Worm (Caenorhabditis elegans) whole organism, L4 larva: Measurements from ENCODE around the gene dap-3.
A peak's percentile ranks its signal among the peaks of the same experiment; 100 is the strongest.

Source experiments
- F10B5.3 ChIP-seq: sonication (generic microtip); optimal IDR thresholded peaks from 2 replicates; lab custom pipeline; 2016; ENCODE audit warnings: mild to moderate bottlenecking, missing genetic modification characterization, missing compliant biosample characterization
- F26F4.8 ChIP-seq: fragments of 200-800 bp; sonication (Bioruptor generic); conservative IDR thresholded peaks from 2 replicates; pipeline ENCODE4 v1.3.6; 2022; ENCODE audit warnings: missing genetic modification characterization, missing compliant biosample characterization
- F37D6.2 ChIP-seq: sonication (generic microtip); optimal IDR thresholded peaks from 2 replicates; lab custom pipeline; 2016; ENCODE audit warnings: mild to moderate bottlenecking, missing genetic modification characterization, missing compliant biosample characterization
- F49E8.2 ChIP-seq: sonication (generic microtip); optimal IDR thresholded peaks from 2 replicates; lab custom pipeline; 2016; ENCODE audit warnings: missing compliant biosample characterization, mild to moderate bottlenecking, missing genetic modification characterization, borderline replicate concordance
- T20F7.1 ChIP-seq: fragments of 200-800 bp; sonication (Bioruptor generic); optimal IDR thresholded peaks from 2 replicates; lab custom pipeline; 2018; ENCODE audit warnings: mild to moderate bottlenecking, missing genetic modification characterization, missing compliant biosample characterization
- Y105C5A.15 ChIP-seq: fragments of 200-800 bp; sonication (Bioruptor generic); IDR thresholded peaks from 2 replicates; pipeline ENCODE4 v1.3.6; 2022; ENCODE audit warnings: missing genetic modification characterization, missing compliant biosample characterization
- Y48G9A.11 ChIP-seq: fragments of 200-800 bp; sonication (Bioruptor generic); IDR thresholded peaks from 2 replicates; pipeline ENCODE4 v1.3.6; 2022; ENCODE audit warnings: missing genetic modification reagents, missing genetic modification characterization, missing compliant biosample characterization
- Y5F2A.4 ChIP-seq: fragments of 200-800 bp; sonication (Bioruptor generic); optimal IDR thresholded peaks from 2 replicates; lab custom pipeline; 2018; ENCODE audit warnings: mild to moderate bottlenecking, missing genetic modification characterization, missing compliant biosample characterization
- ZK337.2 ChIP-seq: fragments of 200-800 bp; sonication (Bioruptor generic); IDR thresholded peaks from 2 replicates; pipeline ENCODE4 v1.3.6; 2022; ENCODE audit warnings: missing genetic modification reagents, missing genetic modification characterization, missing compliant biosample characterization
- arid-1 ChIP-seq: fragments of 200-800 bp; sonication (Bioruptor generic); conservative IDR thresholded peaks from 2 replicates; pipeline ENCODE4 v1.3.6; 2022; ENCODE audit warnings: missing genetic modification reagents, missing genetic modification characterization, missing compliant biosample characterization
- ceh-20 ChIP-seq: fragments of 200-800 bp; sonication (Bioruptor generic); IDR thresholded peaks from 2 replicates; pipeline ENCODE4 v1.3.6; 2022; ENCODE audit warnings: missing genetic modification reagents, missing genetic modification characterization, missing compliant biosample characterization
- ceh-28 ChIP-seq: fragments of 150-350 bp; optimal IDR thresholded peaks from 2 replicates; lab custom pipeline; 2014; ENCODE audit warnings: missing biosample characterization, missing genetic modification reagents, missing genetic modification characterization
- ceh-62 ChIP-seq: sonication (generic microtip); optimal IDR thresholded peaks from 2 replicates; lab custom pipeline; 2017; ENCODE audit warnings: missing biosample characterization, missing genetic modification characterization
- ces-1 ChIP-seq: fragments of 150-350 bp; sonication (generic microtip); optimal IDR thresholded peaks from 4 replicates; lab custom pipeline; 2014; ENCODE audit warnings: missing biosample characterization, missing genetic modification reagents, missing genetic modification characterization
- ctbp-1 ChIP-seq: fragments of 200-800 bp; sonication (Bioruptor generic); IDR thresholded peaks from 2 replicates; pipeline ENCODE4 v1.3.6; 2022; ENCODE audit warnings: missing genetic modification reagents, missing genetic modification characterization, missing compliant biosample characterization
- daf-16 ChIP-seq, 3 experiments: sonication (generic microtip); optimal IDR thresholded peaks; 2 replicates each; lab custom pipeline; 2016 to 2017; ENCODE audit warnings: missing genetic modification characterization in 3 of 3, missing genetic modification reagents in 3 of 3, mild to moderate bottlenecking in 2 of 3, missing compliant biosample characterization in 2 of 3, missing biosample characterization in 1 of 3, moderate library complexity in 1 of 3
- dpl-1 ChIP-seq: fragments of 150-350 bp; optimal IDR thresholded peaks from 2 replicates; lab custom pipeline; 2014; ENCODE audit warnings: missing biosample characterization, missing genetic modification reagents, missing genetic modification characterization
- egl-27 ChIP-seq: sonication (generic microtip); optimal IDR thresholded peaks from 3 replicates; lab custom pipeline; 2017; ENCODE audit warnings: missing biosample characterization, missing genetic modification reagents, missing genetic modification characterization
- egl-43 ChIP-seq: fragments of 200-800 bp; sonication (Bioruptor generic); IDR thresholded peaks from 2 replicates; pipeline ENCODE4 v1.3.6; 2022; ENCODE audit warnings: missing genetic modification reagents, missing genetic modification characterization, missing compliant biosample characterization
- fkh-10 ChIP-seq: fragments of 150-350 bp; optimal IDR thresholded peaks from 2 replicates; lab custom pipeline; 2014; ENCODE audit warnings: missing biosample characterization, missing genetic modification reagents, missing genetic modification characterization
- hif-1 ChIP-seq, 2 experiments: sonication (generic microtip); optimal IDR thresholded peaks; 2 replicates each; lab custom pipeline; 2016 to 2017; ENCODE audit warnings: missing compliant biosample characterization in 2 of 2, missing genetic modification characterization in 2 of 2, missing genetic modification reagents in 2 of 2, missing genotype in 2 of 2, mild to moderate bottlenecking in 1 of 2
- hlh-30 ChIP-seq: sonication (generic microtip); optimal IDR thresholded peaks from 2 replicates; lab custom pipeline; 2017; ENCODE audit warnings: antibody characterized with exemption, mild to moderate bottlenecking, missing genetic modification characterization, missing compliant biosample characterization; ENCODE audit not compliant: insufficient read depth
- hmg-1.1 ChIP-seq: fragments of 200-800 bp; sonication (Bioruptor generic); IDR thresholded peaks from 2 replicates; pipeline ENCODE4 v1.3.6; 2022; ENCODE audit warnings: missing genetic modification reagents, missing genetic modification characterization, missing compliant biosample characterization
- jun-1 ChIP-seq: fragments of 150-350 bp; optimal IDR thresholded peaks from 2 replicates; lab custom pipeline; 2014; ENCODE audit warnings: missing biosample characterization, missing genetic modification reagents, missing genetic modification characterization
- lim-7 ChIP-seq: fragments of 200-800 bp; sonication (Bioruptor generic); IDR thresholded peaks from 2 replicates; pipeline ENCODE4 v1.3.6; 2022; ENCODE audit warnings: missing genetic modification characterization, missing compliant biosample characterization
- lin-15B ChIP-seq: fragments of 150-350 bp; sonication (generic microtip); optimal IDR thresholded peaks from 3 replicates; lab custom pipeline; 2014; ENCODE audit warnings: missing biosample characterization, missing genetic modification characterization
- lsy-2 ChIP-seq, 2 experiments: fragments of 150-350 bp in 1 of 2; sonication (generic microtip) in 1 of 2; optimal IDR thresholded peaks; 2 replicates each; lab custom pipeline; 2014 to 2017; ENCODE audit warnings: missing biosample characterization in 2 of 2, missing genetic modification characterization in 2 of 2
- madf-5 ChIP-seq, 2 experiments: fragments of 200-800 bp; sonication (Bioruptor generic); IDR thresholded peaks; 2 replicates each; pipeline ENCODE4 v1.3.6; 2022; ENCODE audit warnings: missing compliant biosample characterization in 2 of 2, missing genetic modification characterization in 2 of 2
- mdl-1 ChIP-seq, 2 experiments: fragments of 150-350 bp in 1 of 2; sonication (generic microtip) in 1 of 2; optimal IDR thresholded peaks; 2 replicates each; lab custom pipeline; 2014 to 2017; ENCODE audit warnings: missing biosample characterization in 2 of 2, missing genetic modification characterization in 2 of 2
- mxl-2 ChIP-seq: fragments of 200-800 bp; sonication (Bioruptor generic); conservative IDR thresholded peaks from 2 replicates; pipeline ENCODE4 v1.3.6; 2022; ENCODE audit warnings: missing genetic modification reagents, missing genetic modification characterization, missing compliant biosample characterization
- mxl-3 ChIP-seq: fragments of 200-800 bp; sonication (Bioruptor generic); optimal IDR thresholded peaks from 2 replicates; lab custom pipeline; 2018; ENCODE audit warnings: mild to moderate bottlenecking, missing genetic modification characterization, missing compliant biosample characterization
- nhr-102 ChIP-seq: sonication (generic microtip); optimal IDR thresholded peaks from 2 replicates; lab custom pipeline; 2016; ENCODE audit warnings: mild to moderate bottlenecking, missing genetic modification characterization, moderate library complexity, missing compliant biosample characterization
- nhr-11 ChIP-seq: fragments of 150-350 bp; optimal IDR thresholded peaks from 2 replicates; lab custom pipeline; 2014; ENCODE audit warnings: missing biosample characterization, missing genetic modification characterization
- nhr-111 ChIP-seq: fragments of 200-800 bp; sonication (Bioruptor generic); optimal IDR thresholded peaks from 2 replicates; lab custom pipeline; 2018; ENCODE audit warnings: mild to moderate bottlenecking, missing genetic modification characterization, missing compliant biosample characterization
- nhr-25 ChIP-seq: sonication (generic microtip); optimal IDR thresholded peaks from 2 replicates; lab custom pipeline; 2017; ENCODE audit warnings: missing genetic modification characterization, mild to moderate bottlenecking, missing compliant biosample characterization, antibody characterized with exemption, moderate library complexity, borderline replicate concordance; ENCODE audit not compliant: insufficient read depth
- nhr-28 ChIP-seq: fragments of 150-350 bp; optimal IDR thresholded peaks from 2 replicates; lab custom pipeline; 2014; ENCODE audit warnings: missing biosample characterization, missing genetic modification characterization
- nhr-76 ChIP-seq: fragments of 150-350 bp; optimal IDR thresholded peaks from 2 replicates; lab custom pipeline; 2014; ENCODE audit warnings: missing biosample characterization, missing genetic modification characterization
- pha-4 ChIP-seq, 2 experiments: fragments of 150-350 bp in 1 of 2; fragments of 200-800 bp in 1 of 2; sonication (Bioruptor generic) in 1 of 2; IDR thresholded peaks in 1 of 2; optimal IDR thresholded peaks in 1 of 2; 2 replicates each; pipeline versions ENCODE4 v1.3.6 to Lab custom; 2014 to 2022; ENCODE audit warnings: missing genetic modification characterization in 2 of 2, missing genetic modification reagents in 2 of 2, missing biosample characterization in 1 of 2, missing compliant biosample characterization in 1 of 2
- php-3 ChIP-seq: fragments of 200-800 bp; sonication (Bioruptor generic); IDR thresholded peaks from 2 replicates; pipeline ENCODE4 v1.3.6; 2022; ENCODE audit warnings: missing genetic modification reagents, missing genetic modification characterization, missing compliant biosample characterization
- set-16 ChIP-seq: fragments of 200-800 bp; sonication (Bioruptor generic); IDR thresholded peaks from 2 replicates; pipeline ENCODE4 v1.3.6; 2022; ENCODE audit warnings: missing genetic modification reagents, missing genetic modification characterization, missing compliant biosample characterization
- skn-1 ChIP-seq: fragments of 150-350 bp; optimal IDR thresholded peaks from 2 replicates; lab custom pipeline; 2014; ENCODE audit warnings: missing biosample characterization, missing genetic modification characterization
- spr-1 ChIP-seq: sonication (generic microtip); optimal IDR thresholded peaks from 2 replicates; lab custom pipeline; 2016; ENCODE audit warnings: mild to moderate bottlenecking, missing genetic modification characterization, missing compliant biosample characterization
- tag-97 ChIP-seq: fragments of 200-800 bp; sonication (Bioruptor generic); IDR thresholded peaks from 2 replicates; pipeline ENCODE4 v1.3.6; 2022; ENCODE audit warnings: missing genetic modification characterization, missing compliant biosample characterization
- tra-1 ChIP-seq: fragments of 200-800 bp; sonication (Bioruptor generic); IDR thresholded peaks from 2 replicates; pipeline ENCODE4 v1.3.6; 2022; ENCODE audit warnings: missing genetic modification reagents, missing genetic modification characterization, missing compliant biosample characterization
- unc-130 ChIP-seq: sonication (generic microtip); optimal IDR thresholded peaks from 2 replicates; lab custom pipeline; 2016; ENCODE audit warnings: missing genetic modification reagents, missing genetic modification characterization, missing compliant biosample characterization
- unc-39 ChIP-seq: sonication (generic microtip); optimal IDR thresholded peaks from 2 replicates; lab custom pipeline; 2017; ENCODE audit warnings: missing biosample characterization, missing genetic modification characterization
- vab-7 ChIP-seq: fragments of 200-800 bp; sonication (Bioruptor generic); IDR thresholded peaks from 2 replicates; pipeline ENCODE4 v1.3.6; 2022; ENCODE audit warnings: missing genetic modification reagents, missing genetic modification characterization, missing compliant biosample characterization
- zag-1 ChIP-seq: fragments of 150-350 bp; optimal IDR thresholded peaks from 2 replicates; lab custom pipeline; 2014; ENCODE audit warnings: missing biosample characterization, missing genetic modification characterization
- zfp-2 ChIP-seq: sonication (generic microtip); optimal IDR thresholded peaks from 2 replicates; lab custom pipeline; 2016; ENCODE audit warnings: mild to moderate bottlenecking, missing genetic modification characterization, missing compliant biosample characterization
- zip-2 ChIP-seq: fragments of 150-350 bp; optimal IDR thresholded peaks from 2 replicates; lab custom pipeline; 2014; ENCODE audit warnings: missing biosample characterization, missing genetic modification characterization

dap-3 gene

ce11 chrII:10557206-10557574 is 23.7 kb upstream of the dap-3 start (continued):
- TF ChIP-seq mxl-2 (GFP tag; lab: Robert Waterston, UW) (no peak), nhr-11 (tag; lab: Kevin White, UChicago) (peak; percentile 29), F26F4.8 (GFP tag; lab: Robert Waterston, UW) (no peak), Y48G9A.11 (no peak), F49E8.2 (tag; lab: Kevin White, UChicago) (no peak), F37D6.2 (no peak), ceh-20 (no peak), php-3 (GFP tag; lab: Robert Waterston, UW) (no peak), dpl-1 (GFP tag; lab: Kevin White, UChicago) (no peak), lim-7 (GFP tag; lab: Robert Waterston, UW) (no peak), nhr-25 (tag; lab: Kevin White, UChicago) (peak; percentile 6), lin-15B (no peak), Y105C5A.15 (GFP tag; lab: Robert Waterston, UW) (no peak), nhr-28 (tag; lab: Kevin White, UChicago) (peak; percentile 87), pha-4 (GFP tag; IDR thresholded peaks at IDR 0.05; lab: Robert Waterston, UW) (no peak), pha-4 (tag; optimal IDR thresholded peaks at IDR 0.05; lab: Kevin White, UChicago) (no peak), Y5F2A.4 (no peak), tag-97 (no peak), ZK337.2 (GFP tag; lab: Robert Waterston, UW) (no peak), jun-1 (tag; lab: Kevin White, UChicago) (no peak), F10B5.3 (tag; lab: Kevin White, UChicago) (no peak), unc-39 (tag; lab: Kevin White, UChicago) (no peak), mxl-3 (GFP tag; lab: Kevin White, UChicago) (peak; percentile 2), tra-1 (0 out of 2 replicates have a peak, but pooled peaks have one; percentile 2), egl-27 (tag; lab: Kevin White, UChicago) (no peak), mdl-1 (tag; optimal IDR thresholded peaks at IDR 0.05; lab: Kevin White, UChicago) (peak in 1 of 2 experiments; percentile 68), skn-1 (tag; lab: Kevin White, UChicago) (no peak), lsy-2 (tag; optimal IDR thresholded peaks at IDR 0.05; lab: Kevin White, UChicago) (peak in 1 of 2 experiments; percentile 57), madf-5 (GFP tag; IDR thresholded peaks at IDR 0.05; lab: Robert Waterston, UW) (no peak), nhr-111 (GFP tag; lab: Kevin White, UChicago) (no peak), zfp-2 (tag; lab: Kevin White, UChicago) (no peak), hif-1 (tag; optimal IDR thresholded peaks at IDR 0.05; lab: Kevin White, UChicago) (peak in 1 of 2 experiments; percentile 3), set-16 (no peak), daf-16 (GFP tag; optimal IDR thresholded peaks at IDR 0.05; lab: Kevin White, UChicago) (no peak), daf-16 (tag; optimal IDR thresholded peaks at IDR 0.05; lab: Kevin White, UChicago) (peak; percentile 95), ceh-28 (no peak), fkh-10 (GFP tag; lab: Kevin White, UChicago) (no peak), hlh-30 (peak; percentile 94), spr-1 (no peak), arid-1 (no peak), zag-1 (tag; lab: Kevin White, UChicago) (no peak), zip-2 (no peak), nhr-102 (tag; lab: Kevin White, UChicago) (no peak), vab-7 (GFP tag; lab: Robert Waterston, UW) (no peak), nhr-76 (tag; lab: Kevin White, UChicago) (no peak), ceh-62 (no peak), unc-130 (GFP tag; lab: Kevin White, UChicago) (no peak), ctbp-1 (no peak), T20F7.1 (GFP tag; lab: Kevin White, UChicago) (peak; percentile 40), ces-1 (GFP tag; lab: Kevin White, UChicago) (no peak), egl-43 (GFP tag; lab: Robert Waterston, UW) (no peak), hmg-1.1 (no peak)
